Worm (Caenorhabditis elegans) whole organism, L1 larva: Measurements from ENCODE around the gene C25D7.16.

Experiments
- ceh-63 ChIP-seq: fragments of 200-800 bp; sonication (Bioruptor generic); optimal IDR thresholded peaks from 2 replicates; lab custom pipeline; 2018; ENCODE audit warnings: mild to moderate bottlenecking, missing genetic modification characterization, missing compliant biosample characterization
- fkh-10 ChIP-seq: sonication (generic microtip); optimal IDR thresholded peaks from 2 replicates; lab custom pipeline; 2017; ENCODE audit warnings: missing biosample characterization, missing genetic modification reagents, missing genetic modification characterization
- lsy-2 ChIP-seq, 2 experiments: fragments of 150-350 bp; optimal IDR thresholded peaks; 2 replicates each; lab custom pipeline; 2014; ENCODE audit warnings: missing biosample characterization in 2 of 2, missing genetic modification characterization in 2 of 2
- nhr-237 ChIP-seq: fragments of 150-350 bp; optimal IDR thresholded peaks from 2 replicates; lab custom pipeline; 2014; ENCODE audit warnings: missing biosample characterization, missing genetic modification characterization
- nhr-76 ChIP-seq: sonication (generic microtip); optimal IDR thresholded peaks from 2 replicates; lab custom pipeline; 2017; ENCODE audit warnings: missing biosample characterization, missing genetic modification characterization
- nhr-90 ChIP-seq: sonication (generic microtip); optimal IDR thresholded peaks from 2 replicates; lab custom pipeline; 2016; ENCODE audit warnings: mild to moderate bottlenecking, missing genetic modification characterization, missing compliant biosample characterization; ENCODE audit not compliant: poor library complexity
- swsn-7 ChIP-seq: sonication (generic microtip); optimal IDR thresholded peaks from 2 replicates; lab custom pipeline; 2016; ENCODE audit warnings: missing genetic modification characterization, missing compliant biosample characterization
- unc-30 ChIP-seq: sonication (generic microtip); optimal IDR thresholded peaks from 2 replicates; lab custom pipeline; 2017; ENCODE audit warnings: missing biosample characterization, missing genetic modification characterization
- ztf-11 ChIP-seq, 2 experiments: sonication (generic microtip); optimal IDR thresholded peaks; 2 replicates each; lab custom pipeline; 2016 to 2017; ENCODE audit warnings: missing genetic modification characterization in 2 of 2, missing biosample characterization in 1 of 2, missing compliant biosample characterization in 1 of 2

ce11 chrV:15057724-15058123 is 1.8 kb downstream of the C25D7.16 start:
- TF ChIP-seq nhr-90 (tag; lab: Kevin White, UChicago): no peak
- no peak for TF ChIP-seq swsn-7
- TF ChIP-seq unc-30 (tag; lab: Kevin White, UChicago): no peak
- TF ChIP-seq nhr-237 (tag; lab: Kevin White, UChicago): no peak
- TF ChIP-seq lsy-2 (tag; optimal IDR thresholded peaks at IDR 0.05; lab: Kevin White, UChicago): no peak
- no peak for TF ChIP-seq ceh-63 (GFP tag; lab: Kevin White, UChicago)
- no peak for TF ChIP-seq nhr-76 (tag; lab: Kevin White, UChicago)
- no peak for TF ChIP-seq ztf-11 (tag; optimal IDR thresholded peaks at IDR 0.05; lab: Kevin White, UChicago)
- TF ChIP-seq fkh-10 (GFP tag; lab: Kevin White, UChicago): no peak
